Worm (Caenorhabditis elegans): ENCODE data around the gene gspd-1.

DNA sequence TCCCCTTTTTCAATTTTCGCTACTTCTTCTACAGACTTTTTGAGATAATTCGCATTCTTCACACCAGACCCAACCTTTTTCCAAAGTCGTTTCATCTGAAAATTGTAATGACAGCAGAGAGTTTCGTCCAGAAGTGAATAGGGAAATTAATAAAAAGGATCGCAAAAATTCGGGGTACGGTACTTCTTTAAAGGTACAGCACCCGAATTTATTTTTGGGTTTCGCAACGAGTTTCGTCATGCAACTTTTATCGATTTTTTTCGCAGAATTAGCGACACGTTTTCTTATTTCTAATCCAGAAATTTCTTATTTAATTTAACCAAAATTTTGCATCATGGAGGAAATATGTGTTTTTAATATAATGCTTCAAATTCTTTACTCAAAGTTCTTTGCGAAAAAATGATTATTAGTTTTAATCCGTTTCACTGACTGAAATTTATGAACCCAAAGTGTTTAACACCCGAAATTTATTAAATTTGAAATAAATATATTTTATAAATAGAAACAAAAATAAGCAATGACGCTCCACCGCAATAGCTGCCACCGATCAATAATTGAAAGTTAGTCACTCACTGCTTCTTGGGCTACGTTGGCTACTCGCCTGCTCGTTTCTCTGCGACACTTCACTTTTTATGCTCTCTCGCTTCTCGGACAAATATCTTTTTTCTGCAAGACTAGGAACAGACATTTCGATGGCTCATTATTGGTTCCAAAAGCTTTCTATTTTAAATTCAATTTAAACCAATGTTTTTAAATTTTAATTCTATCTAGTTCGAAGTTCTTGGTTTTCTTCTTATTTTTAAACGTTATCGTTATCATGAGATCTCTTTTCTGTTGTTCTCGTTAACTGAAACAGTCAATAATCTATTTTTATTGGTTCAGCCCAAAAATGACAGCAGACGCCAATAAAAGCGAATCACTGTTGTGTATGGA, 18.8 kb upstream of the gspd-1 start, which contains the start of the genes B0035.15 and dnj-1:
- TF ChIP-seq aly-2 (tag; optimal IDR thresholded peaks at IDR 0.05) (no peak), zag-1 (tag; optimal IDR thresholded peaks at IDR 0.05) (no peak)

Data from whole organism, L3 larva.